Worm (Caenorhabditis elegans) whole organism, late embryonic: ENCODE measurements around the gene ddx-23.
A peak's percentile ranks its signal among the peaks of the same experiment; 100 is the strongest.

ENCODE experiments used
- C38D4.7 ChIP-seq: fragments of 200-800 bp; sonication (Bioruptor generic); optimal IDR thresholded peaks from 2 replicates; lab custom pipeline; 2018; ENCODE audit warnings: mild to moderate bottlenecking, missing genetic modification characterization, moderate library complexity, missing compliant biosample characterization
- F13H6.1 ChIP-seq: sonication (generic microtip); optimal IDR thresholded peaks from 2 replicates; lab custom pipeline; 2016; ENCODE audit warnings: missing genetic modification characterization, missing compliant biosample characterization
- T23F11.4 ChIP-seq: fragments of 200-800 bp; sonication (Bioruptor generic); optimal IDR thresholded peaks from 2 replicates; lab custom pipeline; 2018; ENCODE audit warnings: mild to moderate bottlenecking, missing genetic modification characterization, missing compliant biosample characterization
- Y22D7AL.16 ChIP-seq: sonication (generic microtip); optimal IDR thresholded peaks from 2 replicates; lab custom pipeline; 2016; ENCODE audit warnings: missing genetic modification characterization, missing compliant biosample characterization
- ahr-1 ChIP-seq: sonication (generic microtip); optimal IDR thresholded peaks from 2 replicates; lab custom pipeline; 2016; ENCODE audit warnings: missing genetic modification characterization, missing compliant biosample characterization
- ama-1 ChIP-seq: fragments of 150-350 bp; optimal IDR thresholded peaks from 2 replicates; lab custom pipeline; 2014
- ceh-18 ChIP-seq: sonication (generic microtip); optimal IDR thresholded peaks from 2 replicates; lab custom pipeline; 2016; ENCODE audit warnings: missing genetic modification characterization, missing compliant biosample characterization
- ceh-2 ChIP-seq: sonication (generic microtip); optimal IDR thresholded peaks from 2 replicates; lab custom pipeline; 2016; ENCODE audit warnings: missing genotype, missing genetic modification characterization, missing compliant biosample characterization
- ceh-22 ChIP-seq: sonication (generic microtip); optimal IDR thresholded peaks from 2 replicates; lab custom pipeline; 2017; ENCODE audit warnings: missing biosample characterization, missing genetic modification characterization
- ceh-45 ChIP-seq: fragments of 200-800 bp; sonication (Bioruptor generic); IDR thresholded peaks from 2 replicates; pipeline ENCODE4 v1.3.6; 2022; ENCODE audit warnings: missing genetic modification reagents, missing genetic modification characterization, missing compliant biosample characterization
- ceh-6 ChIP-seq: fragments of 200-800 bp; sonication (Bioruptor generic); optimal IDR thresholded peaks from 2 replicates; lab custom pipeline; 2018; ENCODE audit warnings: mild to moderate bottlenecking, missing genetic modification characterization, missing compliant biosample characterization
- ceh-9 ChIP-seq: sonication (generic microtip); optimal IDR thresholded peaks from 2 replicates; lab custom pipeline; 2016; ENCODE audit warnings: mild to moderate bottlenecking, missing genetic modification characterization, inconsistent platforms, missing compliant biosample characterization
- che-1 ChIP-seq: sonication (generic microtip); optimal IDR thresholded peaks from 2 replicates; lab custom pipeline; 2016; ENCODE audit warnings: mild to moderate bottlenecking, missing genetic modification characterization, missing compliant biosample characterization
- dmd-4 ChIP-seq: sonication (generic microtip); optimal IDR thresholded peaks from 2 replicates; lab custom pipeline; 2016; ENCODE audit warnings: borderline replicate concordance, missing genetic modification characterization, missing compliant biosample characterization
- dve-1 ChIP-seq: sonication (generic microtip); optimal IDR thresholded peaks from 2 replicates; lab custom pipeline; 2017; ENCODE audit warnings: antibody characterized with exemption, mild to moderate bottlenecking, missing genetic modification characterization, missing compliant biosample characterization
- elt-4 ChIP-seq: sonication (generic microtip); optimal IDR thresholded peaks from 2 replicates; lab custom pipeline; 2016; ENCODE audit warnings: missing genetic modification characterization, missing compliant biosample characterization
- ets-4 ChIP-seq: sonication (generic microtip); optimal IDR thresholded peaks from 2 replicates; lab custom pipeline; 2016; ENCODE audit warnings: missing genetic modification characterization, missing compliant biosample characterization
- fax-1 ChIP-seq: sonication (generic microtip); optimal IDR thresholded peaks from 2 replicates; lab custom pipeline; 2016; ENCODE audit warnings: missing genotype, missing genetic modification characterization, missing compliant biosample characterization
- fkh-6 ChIP-seq: sonication (generic microtip); optimal IDR thresholded peaks from 2 replicates; lab custom pipeline; 2016; ENCODE audit warnings: missing genetic modification characterization, missing compliant biosample characterization
- gmeb-2 ChIP-seq: sonication (generic microtip); optimal IDR thresholded peaks from 2 replicates; lab custom pipeline; 2016; ENCODE audit warnings: missing genetic modification characterization, inconsistent platforms, missing compliant biosample characterization
- hlh-13 ChIP-seq: fragments of 200-800 bp; sonication (Bioruptor generic); optimal IDR thresholded peaks from 2 replicates; lab custom pipeline; 2018; ENCODE audit warnings: mild to moderate bottlenecking, missing genetic modification characterization, missing compliant biosample characterization
- hlh-15 ChIP-seq: sonication (generic microtip); optimal IDR thresholded peaks from 2 replicates; lab custom pipeline; 2016; ENCODE audit warnings: missing genetic modification characterization, missing compliant biosample characterization
- hlh-30 ChIP-seq: sonication (generic microtip); optimal IDR thresholded peaks from 2 replicates; lab custom pipeline; 2017; ENCODE audit warnings: antibody characterized with exemption, missing genetic modification characterization, missing compliant biosample characterization; ENCODE audit not compliant: insufficient read depth
- hlh-6 ChIP-seq: sonication (generic microtip); optimal IDR thresholded peaks from 2 replicates; lab custom pipeline; 2016; ENCODE audit warnings: missing genotype, missing genetic modification characterization, missing compliant biosample characterization
- hlh-8 ChIP-seq: sonication (generic microtip); optimal IDR thresholded peaks from 2 replicates; lab custom pipeline; 2016; ENCODE audit warnings: missing genotype, missing genetic modification characterization, missing compliant biosample characterization
- lim-6 ChIP-seq: sonication (generic microtip); optimal IDR thresholded peaks from 2 replicates; lab custom pipeline; 2016; ENCODE audit warnings: missing genetic modification characterization, missing compliant biosample characterization
- lin-11 ChIP-seq: fragments of 200-800 bp; sonication (Bioruptor generic); optimal IDR thresholded peaks from 2 replicates; lab custom pipeline; 2018; ENCODE audit warnings: mild to moderate bottlenecking, missing genetic modification characterization, missing compliant biosample characterization
- mec-3 ChIP-seq: sonication (generic microtip); optimal IDR thresholded peaks from 2 replicates; lab custom pipeline; 2016; ENCODE audit warnings: borderline replicate concordance, missing genetic modification characterization, missing compliant biosample characterization
- nfya-1 ChIP-seq: sonication (generic microtip); optimal IDR thresholded peaks from 2 replicates; lab custom pipeline; 2017; ENCODE audit warnings: missing genetic modification characterization, mild to moderate bottlenecking, missing compliant biosample characterization, antibody characterized with exemption, moderate library complexity
- nhr-232 ChIP-seq: sonication (generic microtip); optimal IDR thresholded peaks from 2 replicates; lab custom pipeline; 2016; ENCODE audit warnings: missing genetic modification characterization, missing compliant biosample characterization
- pat-9 ChIP-seq: fragments of 200-800 bp; sonication (Bioruptor generic); optimal IDR thresholded peaks from 2 replicates; lab custom pipeline; 2018; ENCODE audit warnings: mild to moderate bottlenecking, missing genetic modification characterization, moderate library complexity, missing compliant biosample characterization
- pax-1 ChIP-seq: fragments of 150-350 bp; optimal IDR thresholded peaks from 2 replicates; lab custom pipeline; 2014; ENCODE audit warnings: missing biosample characterization, missing genetic modification characterization
- pha-2 ChIP-seq: sonication (generic microtip); optimal IDR thresholded peaks from 2 replicates; lab custom pipeline; 2017; ENCODE audit warnings: mild to moderate bottlenecking, missing genetic modification characterization, missing compliant biosample characterization
- pha-4 ChIP-seq: fragments of 150-350 bp; optimal IDR thresholded peaks from 2 replicates; lab custom pipeline; 2018; ENCODE audit warnings: missing biosample characterization, missing genetic modification reagents, missing genetic modification characterization
- pros-1 ChIP-seq: fragments of 150-350 bp; optimal IDR thresholded peaks from 2 replicates; lab custom pipeline; 2014; ENCODE audit warnings: missing biosample characterization, missing genetic modification reagents, missing genetic modification characterization
- rnt-1 ChIP-seq: sonication (generic microtip); optimal IDR thresholded peaks from 2 replicates; lab custom pipeline; 2016; ENCODE audit warnings: missing genetic modification characterization, missing compliant biosample characterization
- sdc-2 ChIP-seq: sonication (generic microtip); optimal IDR thresholded peaks from 2 replicates; lab custom pipeline; 2016; ENCODE audit warnings: missing genotype, missing genetic modification characterization, missing compliant biosample characterization
- sox-2 ChIP-seq: fragments of 200-800 bp; sonication (Bioruptor generic); IDR thresholded peaks from 2 replicates; pipeline ENCODE4 v1.3.6; 2022; ENCODE audit warnings: missing genetic modification reagents, missing genetic modification characterization, missing compliant biosample characterization
- syd-9 ChIP-seq: sonication (generic microtip); optimal IDR thresholded peaks from 2 replicates; lab custom pipeline; 2016; ENCODE audit warnings: mild to moderate bottlenecking, missing genetic modification characterization, moderate library complexity, missing compliant biosample characterization
- tbx-2 ChIP-seq: sonication (generic microtip); optimal IDR thresholded peaks from 2 replicates; lab custom pipeline; 2016; ENCODE audit warnings: missing genetic modification characterization, missing compliant biosample characterization
- tbx-7 ChIP-seq: sonication (generic microtip); optimal IDR thresholded peaks from 2 replicates; lab custom pipeline; 2016; ENCODE audit warnings: missing genotype, missing genetic modification characterization, missing compliant biosample characterization
- unc-42 ChIP-seq: sonication (generic microtip); optimal IDR thresholded peaks from 2 replicates; lab custom pipeline; 2016; ENCODE audit warnings: missing genotype, missing genetic modification characterization, missing compliant biosample characterization
- unc-86 ChIP-seq: sonication (generic microtip); optimal IDR thresholded peaks from 2 replicates; lab custom pipeline; 2016; ENCODE audit warnings: missing genetic modification characterization, missing compliant biosample characterization
- ztf-16 ChIP-seq: sonication (generic microtip); optimal IDR thresholded peaks from 2 replicates; lab custom pipeline; 2017; ENCODE audit warnings: missing genetic modification characterization, missing compliant biosample characterization

The ddx-23 gene

DNA sequence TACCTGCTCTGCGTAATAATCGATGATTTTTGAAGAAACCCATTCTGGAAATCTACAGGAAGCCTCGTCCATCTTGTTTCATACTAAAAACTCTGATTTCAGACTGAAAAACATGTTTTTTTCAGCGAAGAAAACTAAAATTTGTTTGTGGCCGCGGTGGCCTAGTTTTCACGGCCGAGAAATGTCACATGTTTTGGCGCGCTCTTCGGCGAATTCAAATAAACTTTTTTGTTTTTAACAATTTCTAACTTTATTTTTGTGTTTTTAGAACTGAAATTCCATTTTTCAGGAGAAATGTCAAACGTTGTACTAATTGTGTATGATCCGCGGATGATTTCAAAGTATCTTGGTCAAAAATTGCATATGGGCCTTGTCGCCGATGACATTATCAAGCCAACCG is 50.1 kb downstream of the ddx-23 start, which contains the start of the genes polq-1 and him-10 (continued):
- TF ChIP-seq T23F11.4 (GFP tag; lab: Kevin White, UChicago) (no peak), unc-42 (tag; lab: Kevin White, UChicago) (no peak), Y22D7AL.16 (tag; lab: Kevin White, UChicago) (no peak), sdc-2 (tag; lab: Kevin White, UChicago) (no peak), ama-1 (lab: Kevin White, UChicago) (no peak), nhr-232 (tag; lab: Kevin White, UChicago) (no peak), ceh-2 (tag; lab: Kevin White, UChicago) (peak; percentile 33), C38D4.7 (GFP tag; lab: Kevin White, UChicago) (no peak), lin-11 (tag; lab: Kevin White, UChicago) (no peak), hlh-30 (tag; lab: Kevin White, UChicago) (peak; percentile 57), ceh-18 (no peak), pha-4 (tag; lab: Kevin White, UChicago) (no peak), nfya-1 (no peak), hlh-6 (tag; lab: Kevin White, UChicago) (no peak), che-1 (tag; lab: Kevin White, UChicago) (no peak), ztf-16 (no peak), gmeb-2 (tag; lab: Kevin White, UChicago) (no peak), fax-1 (no peak), unc-86 (no peak), pax-1 (no peak), ceh-45 (GFP tag; lab: Robert Waterston, UW) (no peak), sox-2 (GFP tag; lab: Robert Waterston, UW) (no peak), lim-6 (tag; lab: Kevin White, UChicago) (no peak), dve-1 (no peak), dmd-4 (tag; lab: Kevin White, UChicago) (no peak), pat-9 (tag; lab: Kevin White, UChicago) (no peak), mec-3 (tag; lab: Kevin White, UChicago) (no peak), pha-2 (tag; lab: Kevin White, UChicago) (no peak), hlh-13 (no peak), pros-1 (no peak), hlh-8 (tag; lab: Kevin White, UChicago) (no peak), hlh-15 (tag; lab: Kevin White, UChicago) (no peak), ahr-1 (tag; lab: Kevin White, UChicago) (no peak), fkh-6 (no peak), tbx-7 (peak; percentile 65), ceh-22 (tag; lab: Kevin White, UChicago) (no peak), ceh-9 (tag; lab: Kevin White, UChicago) (no peak), ets-4 (peak; percentile 73), F13H6.1 (tag; lab: Kevin White, UChicago) (no peak), elt-4 (tag; lab: Kevin White, UChicago) (no peak), ceh-6 (GFP tag; lab: Kevin White, UChicago) (no peak), rnt-1 (tag; lab: Kevin White, UChicago) (peak; percentile 20), tbx-2 (tag; lab: Kevin White, UChicago) (peak; percentile 50), syd-9 (tag; lab: Kevin White, UChicago) (no peak)
- TF ChIP-seq, all 69 proteins: peak for 9
